Fruit fly (Drosophila melanogaster) whole organism, wandering third instar larva: ENCODE data around the gene Mfe2.

Experiments used
- CG32264 ChIP-seq: fragments of 200-800 bp; sonication (Bioruptor generic); optimal IDR thresholded peaks from 2 replicates; lab custom pipeline; 2016; ENCODE audit warnings: missing biosample characterization, missing genetic modification characterization
- CG9705 ChIP-seq: fragments of 200-800 bp; sonication (Bioruptor generic); optimal IDR thresholded peaks from 2 replicates; lab custom pipeline; 2018; ENCODE audit warnings: missing biosample characterization, mild to moderate bottlenecking, missing genetic modification characterization
- Dfd ChIP-seq: fragments of >200 bp; optimal IDR thresholded peaks from 2 replicates; lab custom pipeline; 2017; ENCODE audit warnings: missing biosample characterization, missing genetic modification characterization
- GATAd ChIP-seq: sonication (Bioruptor generic); optimal IDR thresholded peaks from 2 replicates; lab custom pipeline; 2016; ENCODE audit warnings: missing biosample characterization, missing genetic modification characterization
- HLH106 ChIP-seq: fragments of 200-800 bp; optimal IDR thresholded peaks from 3 replicates; lab custom pipeline; 2019; ENCODE audit warnings: missing biosample characterization, mild to moderate bottlenecking, missing genetic modification characterization, moderate library complexity
- Hnf4 ChIP-seq: fragments of 200-800 bp; sonication (Bioruptor generic); optimal IDR thresholded peaks from 2 replicates; lab custom pipeline; 2016; ENCODE audit warnings: missing biosample characterization, mild to moderate bottlenecking, missing genetic modification characterization
- Hr83 ChIP-seq: fragments of 200-300 bp; sonication (Bioruptor generic); optimal IDR thresholded peaks from 2 replicates; lab custom pipeline; 2016; ENCODE audit warnings: missing biosample characterization, mild to moderate bottlenecking, missing genetic modification characterization, moderate library complexity; ENCODE audit not compliant: poor library complexity, severe bottlenecking
- Jra ChIP-seq: sonication (Bioruptor generic); optimal IDR thresholded peaks from 2 replicates; lab custom pipeline; 2016; ENCODE audit warnings: missing biosample characterization, missing genetic modification characterization
- Mio ChIP-seq: sonication (Bioruptor generic); optimal IDR thresholded peaks from 2 replicates; lab custom pipeline; 2016; ENCODE audit warnings: missing biosample characterization, missing genetic modification characterization
- Myc ChIP-seq: fragments of >200 bp; optimal IDR thresholded peaks from 2 replicates; lab custom pipeline; 2017
- N ChIP-seq: fragments of >200 bp; optimal IDR thresholded peaks from 2 replicates; lab custom pipeline; 2018; ENCODE audit warnings: missing biosample characterization, missing external identifiers, missing genetic modification characterization
- OdsH ChIP-seq: fragments of 200-800 bp; sonication (Bioruptor generic); optimal IDR thresholded peaks from 2 replicates; lab custom pipeline; 2016; ENCODE audit warnings: missing biosample characterization, mild to moderate bottlenecking, missing genetic modification characterization
- Rel ChIP-seq, 2 experiments: fragments of 200-800 bp; sonication (Bioruptor generic) in 1 of 2; optimal IDR thresholded peaks; 2 replicates in 1 of 2; 3 replicates in 1 of 2; lab custom pipeline; 2016 to 2019; ENCODE audit warnings: mild to moderate bottlenecking in 2 of 2, missing biosample characterization in 2 of 2, missing genetic modification characterization in 2 of 2, moderate library complexity in 1 of 2
- Sp1 ChIP-seq: fragments of 200-800 bp; sonication (Bioruptor generic); optimal IDR thresholded peaks from 3 replicates; lab custom pipeline; 2019; ENCODE audit warnings: missing biosample characterization, mild to moderate bottlenecking, missing genetic modification characterization, moderate library complexity
- Vsx2 ChIP-seq: fragments of 200-300, 225-300 bp; sonication (Bioruptor generic); optimal IDR thresholded peaks from 2 replicates; lab custom pipeline; 2018; ENCODE audit warnings: missing biosample characterization, missing genetic modification characterization; ENCODE audit not compliant: partially characterized antibody
- br ChIP-seq: fragments of 200-800 bp; sonication (Bioruptor generic); optimal IDR thresholded peaks from 2 replicates; lab custom pipeline; 2016; ENCODE audit warnings: missing biosample characterization, missing genetic modification characterization
- brk ChIP-seq: fragments of 200-800 bp; sonication (Bioruptor generic); optimal IDR thresholded peaks from 2 replicates; lab custom pipeline; 2016; ENCODE audit warnings: missing biosample characterization, mild to moderate bottlenecking, missing genetic modification characterization
- dl ChIP-seq, 2 experiments: fragments of 175-275, 200-275 bp in 1 of 2; fragments of 200-275 bp in 1 of 2; sonication (Bioruptor generic); optimal IDR thresholded peaks; lab custom pipeline; 2018; ENCODE audit warnings: mild to moderate bottlenecking in 2 of 2, missing biosample characterization in 2 of 2, missing genetic modification characterization in 2 of 2, moderate library complexity in 2 of 2; ENCODE audit not compliant: partially characterized antibody in 2 of 2, insufficient read depth in 1 of 2
- dmrt93B ChIP-seq: fragments of 200-800 bp; sonication (Bioruptor generic); optimal IDR thresholded peaks from 2 replicates; lab custom pipeline; 2018; ENCODE audit warnings: missing biosample characterization, mild to moderate bottlenecking, missing genetic modification characterization
- dsf ChIP-seq: sonication (Bioruptor generic); optimal IDR thresholded peaks from 2 replicates; lab custom pipeline; 2016; ENCODE audit warnings: missing biosample characterization, missing genetic modification characterization, borderline replicate concordance
- ey ChIP-seq: fragments of 200-800 bp; sonication (Bioruptor generic); optimal IDR thresholded peaks from 2 replicates; lab custom pipeline; 2016; ENCODE audit warnings: missing biosample characterization, missing genetic modification characterization
- foxo ChIP-seq, 2 experiments: fragments of 200-800 bp; sonication (Bioruptor generic); optimal IDR thresholded peaks; 2 replicates in 1 of 2; 3 replicates in 1 of 2; lab custom pipeline; 2016 to 2017; ENCODE audit warnings: missing biosample characterization in 2 of 2, missing genetic modification characterization in 2 of 2
- fru ChIP-seq: fragments of 200-800 bp; sonication (Bioruptor generic); optimal IDR thresholded peaks from 3 replicates; lab custom pipeline; 2016; ENCODE audit warnings: missing biosample characterization, mild to moderate bottlenecking, missing genetic modification characterization
- h ChIP-seq: fragments of 200-800 bp; sonication (Bioruptor generic); optimal IDR thresholded peaks from 3 replicates; lab custom pipeline; 2016; ENCODE audit warnings: missing biosample characterization, mild to moderate bottlenecking, missing genetic modification characterization
- jim ChIP-seq: fragments of 175-275, 200-325 bp; sonication (Bioruptor generic); optimal IDR thresholded peaks from 2 replicates; lab custom pipeline; 2016; ENCODE audit warnings: missing biosample characterization, mild to moderate bottlenecking, missing genetic modification characterization
- pan ChIP-seq: fragments of >200 bp; optimal IDR thresholded peaks from 2 replicates; lab custom pipeline; 2017
- psq ChIP-seq: fragments of 200-800 bp; sonication (Bioruptor generic); optimal IDR thresholded peaks from 3 replicates; lab custom pipeline; 2017; ENCODE audit warnings: missing biosample characterization, mild to moderate bottlenecking, missing genetic modification characterization, moderate library complexity
- rgr ChIP-seq: fragments of 200-800 bp; sonication (Bioruptor generic); optimal IDR thresholded peaks from 3 replicates; lab custom pipeline; 2016; ENCODE audit warnings: missing biosample characterization, mild to moderate bottlenecking, missing genetic modification characterization
- sage ChIP-seq: fragments of 200-800 bp; sonication (Bioruptor generic); optimal IDR thresholded peaks from 2 replicates; lab custom pipeline; 2016; ENCODE audit warnings: missing biosample characterization, mild to moderate bottlenecking, missing genetic modification characterization
- tai ChIP-seq: sonication (Bioruptor generic); optimal IDR thresholded peaks from 2 replicates; lab custom pipeline; 2016; ENCODE audit warnings: missing biosample characterization, missing genetic modification characterization
- usp ChIP-seq: fragments of >200 bp; optimal IDR thresholded peaks from 2 replicates; lab custom pipeline; 2017; ENCODE audit warnings: missing biosample characterization, missing genetic modification characterization
- woc ChIP-seq: sonication (Bioruptor generic); optimal IDR thresholded peaks from 2 replicates; lab custom pipeline; 2016; ENCODE audit warnings: missing biosample characterization, mild to moderate bottlenecking, missing genetic modification characterization

Mfe2 gene

dm6 chrX:16281717-16282529 is 11.2 kb downstream of the Mfe2 start:
- no peak for TF ChIP-seq brk (GFP tag; lab: Kevin White, UChicago)
- no peak for TF ChIP-seq CG9705
- no peak for TF ChIP-seq N
- TF ChIP-seq h (GFP tag; lab: Kevin White, UChicago), result peak; percentile 27
- no peak for TF ChIP-seq sage (GFP tag; lab: Kevin White, UChicago)
- TF ChIP-seq usp (GFP tag; lab: Kevin White, UChicago), result no peak
- peak; percentile 47 for TF ChIP-seq Rel (GFP tag; optimal IDR thresholded peaks at IDR 0.05; lab: Kevin White, UChicago)
- peak; percentile 81 for TF ChIP-seq Rel (tag; optimal IDR thresholded peaks at IDR 0.05; lab: Kevin White, UChicago)
- no peak for TF ChIP-seq pan (lab: Kevin White, UChicago)

dm6 chrX:16285186-16285585 is 14.4 kb downstream of the Mfe2 start:
- TF ChIP-seq Sp1 (GFP tag; lab: Kevin White, UChicago) (peak; percentile 6), Dfd (GFP tag; lab: Kevin White, UChicago) (no peak), HLH106 (tag; lab: Kevin White, UChicago) (peak; percentile 35), OdsH (GFP tag; lab: Kevin White, UChicago) (peak; percentile 15), br (peak; percentile 2), jim (GFP tag; lab: Kevin White, UChicago) (no peak), rgr (GFP tag; lab: Kevin White, UChicago) (peak; percentile 19), Mio (GFP tag; lab: Kevin White, UChicago) (no peak), tai (no peak), fru (GFP tag; lab: Kevin White, UChicago) (peak; percentile 33), ey (peak; percentile 1), Vsx2 (no peak), foxo (GFP tag; optimal IDR thresholded peaks at IDR 0.05; lab: Kevin White, UChicago) (peak in 1 of 2 experiments; percentile 42), h (GFP tag; lab: Kevin White, UChicago) (peak; percentile 25)

- no peak for TF ChIP-seq psq (GFP tag; lab: Kevin White, UChicago)
- TF ChIP-seq woc (GFP tag; lab: Kevin White, UChicago), result peak; percentile 27
- peak; percentile 49 for TF ChIP-seq Hnf4 (GFP tag; lab: Kevin White, UChicago)
- TF ChIP-seq sage (GFP tag; lab: Kevin White, UChicago), result no peak
- peak; percentile 53 for TF ChIP-seq h (GFP tag; lab: Kevin White, UChicago)
- TF ChIP-seq br, result peak; percentile 25
- TF ChIP-seq brk (GFP tag; lab: Kevin White, UChicago), result no peak
- TF ChIP-seq CG32264 (GFP tag; lab: Kevin White, UChicago), result no peak
- TF ChIP-seq dl (GFP tag; optimal IDR thresholded peaks at IDR 0.05; lab: Kevin White, UChicago; ENCODE audit: insufficient read depth in 1 of 2, partially characterized antibody in 2 of 2), result no peak
- peak; percentile 24 for TF ChIP-seq HLH106 (tag; lab: Kevin White, UChicago)
- no peak for TF ChIP-seq Myc
- TF ChIP-seq Jra (GFP tag; lab: Kevin White, UChicago), result peak; percentile 55
- TF ChIP-seq tai, result peak; percentile 59
- TF ChIP-seq foxo (GFP tag; optimal IDR thresholded peaks at IDR 0.05; lab: Kevin White, UChicago), result peak in 1 of 2 experiments; percentile 42
- TF ChIP-seq dsf, result peak; percentile 15
- TF ChIP-seq N, result no peak
- no peak for TF ChIP-seq dmrt93B (GFP tag; lab: Kevin White, UChicago)
- TF ChIP-seq Rel (GFP tag; optimal IDR thresholded peaks at IDR 0.05; lab: Kevin White, UChicago), result no peak
- peak; percentile 18 for TF ChIP-seq Rel (tag; optimal IDR thresholded peaks at IDR 0.05; lab: Kevin White, UChicago)
- TF ChIP-seq rgr (GFP tag; lab: Kevin White, UChicago), result peak; percentile 58
- peak; percentile 26 for TF ChIP-seq Sp1 (GFP tag; lab: Kevin White, UChicago)
- peak; percentile 70 for TF ChIP-seq Hr83 (GFP tag; lab: Kevin White, UChicago)
- TF ChIP-seq GATAd (GFP tag; lab: Kevin White, UChicago), result no peak
- TF ChIP-seq fru (GFP tag; lab: Kevin White, UChicago), result no peak
Measured at dm6 chrX:16286083-16286666, 15.4 kb downstream of the Mfe2 start, which contains the start of gene UQCR-14. Gene UQCR-14, plus strand, starts transcription at chrX:16286288.
